Fruit fly (Drosophila melanogaster): ENCODE results near the gene CG32448.

Gene CG32448

DNA sequence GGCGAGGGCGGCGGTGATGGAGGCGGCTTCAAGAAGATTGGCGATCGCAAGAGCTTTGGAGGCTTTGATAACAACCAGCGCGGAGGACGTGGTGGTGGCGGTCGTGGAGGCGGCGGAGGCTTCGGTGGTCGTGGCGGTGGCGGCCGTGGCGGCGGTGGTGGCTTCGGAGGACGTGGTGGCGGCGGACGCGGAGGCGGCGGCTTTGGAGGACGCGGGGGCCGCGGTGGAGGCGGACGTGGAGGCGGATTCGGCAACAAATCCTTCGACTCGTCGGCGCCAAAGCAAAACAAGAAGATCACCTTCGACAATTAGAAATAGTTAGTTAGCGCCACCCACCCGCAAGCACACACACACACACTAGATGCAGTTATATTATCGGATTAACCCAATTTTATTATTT, 7.3 kb upstream of the CG32448 start:
- TF ChIP-seq Vsx2 (GFP tag; optimal IDR thresholded peaks at IDR 0.05; ENCODE audit: partially characterized antibody) (no peak), Dfd (GFP tag; optimal IDR thresholded peaks at IDR 0.05) (peak; percentile 43)

DNA sequence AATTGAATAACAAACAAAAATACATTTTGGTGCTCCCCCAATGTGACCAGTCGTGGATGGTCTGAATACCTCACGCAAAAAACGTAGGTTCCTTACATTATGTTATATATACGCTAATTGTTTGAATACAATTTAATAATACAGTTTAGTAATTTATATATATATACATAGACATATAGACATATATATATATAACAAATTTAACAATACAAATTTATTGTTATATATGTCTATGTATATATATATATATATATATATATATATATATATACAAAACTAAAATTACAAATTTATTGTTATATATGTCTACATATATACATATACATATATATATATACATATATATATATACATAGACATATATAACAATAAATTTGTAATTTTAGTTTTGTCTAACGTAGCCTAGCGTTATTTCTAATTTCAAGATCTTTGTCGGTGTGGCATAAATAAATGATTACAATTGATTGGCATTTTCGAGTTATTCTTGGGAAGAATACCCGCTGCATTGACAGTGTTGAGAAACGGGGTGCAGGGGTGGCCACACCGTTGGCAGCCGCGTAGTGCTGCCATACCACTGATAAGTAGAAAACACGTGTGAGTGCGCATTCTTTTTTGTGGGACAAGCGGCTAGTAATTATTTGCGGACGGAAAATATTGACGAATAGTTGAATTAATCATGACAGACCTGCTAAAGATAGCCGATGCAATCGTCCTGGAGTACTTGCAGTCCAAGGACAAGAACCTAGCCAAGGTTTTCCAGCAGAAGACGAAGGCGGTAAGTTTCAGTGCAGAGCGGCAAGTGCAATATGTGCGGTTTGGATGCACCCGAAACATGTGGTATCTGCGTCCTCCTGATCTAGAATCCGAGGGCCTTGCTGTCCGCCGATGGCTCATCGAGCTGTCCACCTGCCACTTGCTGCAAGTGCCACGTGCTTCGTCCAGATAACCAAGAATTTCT, 4.2 kb upstream of the CG32448 start, which contains the start of the genes CG7148 and Nopp140:
Gene CG7148, minus strand, starts transcription at position 51 of the 958 bp plus-strand sequence.
Gene Nopp140, plus strand, starts transcription at position 572 of the 958 bp plus-strand sequence.
- TF ChIP-seq sv (GFP tag; optimal IDR thresholded peaks at IDR 0.05) (peak; percentile 57), GATAd (GFP tag; optimal IDR thresholded peaks at IDR 0.05) (no peak), Jra (GFP tag; optimal IDR thresholded peaks at IDR 0.05) (no peak), HLH106 (tag; optimal IDR thresholded peaks at IDR 0.05) (peak; percentile 70), foxo (GFP tag; optimal IDR thresholded peaks at IDR 0.05) (peak in 1 of 2 experiments; percentile 80), Hr83 (GFP tag; optimal IDR thresholded peaks at IDR 0.05; ENCODE audit: poor library complexity, severe bottlenecking) (peak; percentile 90), jim (GFP tag; optimal IDR thresholded peaks at IDR 0.05) (peak; percentile 38), Myc (optimal IDR thresholded peaks at IDR 0.05) (peak; percentile 69), br (GFP tag; optimal IDR thresholded peaks at IDR 0.05) (peak; percentile 53), brk (GFP tag; optimal IDR thresholded peaks at IDR 0.05) (no peak), psq (GFP tag; optimal IDR thresholded peaks at IDR 0.05) (peak; percentile 64), N (GFP tag; optimal IDR thresholded peaks at IDR 0.05) (peak; percentile 26), Abd-B (GFP tag; optimal IDR thresholded peaks at IDR 0.05) (no peak), CG32264 (GFP tag; optimal IDR thresholded peaks at IDR 0.05) (no peak), usp (GFP tag; optimal IDR thresholded peaks at IDR 0.05) (no peak), Hnf4 (GFP tag; optimal IDR thresholded peaks at IDR 0.05) (no peak), dl (GFP tag; optimal IDR thresholded peaks at IDR 0.05; ENCODE audit: insufficient read depth in 1 of 2, partially characterized antibody in 2 of 2) (no peak), Mio (GFP tag; optimal IDR thresholded peaks at IDR 0.05) (no peak), sage (GFP tag; optimal IDR thresholded peaks at IDR 0.05) (no peak), fru (GFP tag; optimal IDR thresholded peaks at IDR 0.05) (no peak), dmrt93B (GFP tag; optimal IDR thresholded peaks at IDR 0.05) (no peak), rgr (GFP tag; optimal IDR thresholded peaks at IDR 0.05) (peak; percentile 82), ey (GFP tag; optimal IDR thresholded peaks at IDR 0.05) (peak; percentile 62), Sp1 (GFP tag; optimal IDR thresholded peaks at IDR 0.05) (peak; percentile 52), tai (GFP tag; optimal IDR thresholded peaks at IDR 0.05) (no peak), OdsH (GFP tag; optimal IDR thresholded peaks at IDR 0.05) (peak; percentile 63), Rel (GFP tag; optimal IDR thresholded peaks at IDR 0.05) (no peak), Rel (tag; optimal IDR thresholded peaks at IDR 0.05) (peak; percentile 64), Dfd (GFP tag; optimal IDR thresholded peaks at IDR 0.05) (no peak), Hr78 (GFP tag; optimal IDR thresholded peaks at IDR 0.05) (no peak), dsf (GFP tag; optimal IDR thresholded peaks at IDR 0.05; ENCODE audit: borderline replicate concordance) (no peak), CG9705 (GFP tag; optimal IDR thresholded peaks at IDR 0.05) (peak; percentile 40), h (GFP tag; optimal IDR thresholded peaks at IDR 0.05) (peak; percentile 67), CrebA (GFP tag; optimal IDR thresholded peaks at IDR 0.05; ENCODE audit: borderline replicate concordance) (no peak)

DNA sequence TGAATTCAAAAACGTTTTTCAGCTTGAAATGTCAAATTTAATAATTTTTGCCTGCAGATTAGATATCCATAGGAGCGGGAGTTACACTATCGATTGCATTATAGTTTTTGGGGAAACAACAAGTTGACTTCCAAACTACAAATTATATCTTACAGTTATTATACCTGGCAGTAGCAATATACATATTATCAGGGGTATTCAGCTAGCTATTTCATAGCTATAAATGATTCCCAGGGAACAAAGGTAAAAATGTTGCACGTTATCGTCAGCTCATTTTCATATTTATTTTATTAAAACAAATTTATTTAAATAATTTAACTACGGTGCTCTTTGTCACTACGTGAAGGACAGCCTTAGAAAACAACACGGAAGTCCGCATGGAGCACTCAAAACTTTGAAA, 1.8 kb upstream of the CG32448 start:
- TF ChIP-seq woc (GFP tag; optimal IDR thresholded peaks at IDR 0.05) (no peak), Dif (GFP tag; optimal IDR thresholded peaks at IDR 0.05; ENCODE audit: partially characterized antibody) (no peak), sage (GFP tag; optimal IDR thresholded peaks at IDR 0.05) (no peak), sv (GFP tag; optimal IDR thresholded peaks at IDR 0.05) (no peak), N (GFP tag; optimal IDR thresholded peaks at IDR 0.05) (no peak), h (GFP tag; optimal IDR thresholded peaks at IDR 0.05) (no peak), Sp1 (GFP tag; optimal IDR thresholded peaks at IDR 0.05) (no peak), lola (GFP tag; optimal IDR thresholded peaks at IDR 0.05) (no peak), CG9705 (GFP tag; optimal IDR thresholded peaks at IDR 0.05) (no peak), CG32264 (GFP tag; optimal IDR thresholded peaks at IDR 0.05) (no peak)
